Worm (Caenorhabditis elegans): Measurements from ENCODE around the gene K11G9.5.

ce11 chrV:6681501-6681900, 6.8 kb downstream of the K11G9.5 start, which contains the start of gene egl-46:
- TF ChIP-seq F49E8.2 (tag; optimal IDR thresholded peaks at IDR 0.05; ENCODE audit: borderline replicate concordance) (no peak), ama-1 (optimal IDR thresholded peaks at IDR 0.05) (no peak), aly-2 (tag; optimal IDR thresholded peaks at IDR 0.05) (no peak), nhr-10 (tag; optimal IDR thresholded peaks at IDR 0.05) (no peak), unc-39 (tag; optimal IDR thresholded peaks at IDR 0.05) (no peak), lsy-2 (tag; optimal IDR thresholded peaks at IDR 0.05) (no peak)

All from whole organism, L4 larva.